Worm (Caenorhabditis elegans) whole organism, L4 larva: ENCODE data around the gene cest-9.1.
A peak's percentile ranks its signal among the peaks of the same experiment; 100 is the strongest.

Source experiments
- F26F4.8 ChIP-seq: fragments of 200-800 bp; sonication (Bioruptor generic); conservative IDR thresholded peaks from 2 replicates; pipeline ENCODE4 v1.3.6; 2022; ENCODE audit warnings: missing genetic modification characterization, missing compliant biosample characterization
- F37D6.2 ChIP-seq: sonication (generic microtip); optimal IDR thresholded peaks from 2 replicates; lab custom pipeline; 2016; ENCODE audit warnings: mild to moderate bottlenecking, missing genetic modification characterization, missing compliant biosample characterization
- F44E2.7 ChIP-seq: fragments of 200-800 bp; sonication (Bioruptor generic); IDR thresholded peaks from 2 replicates; pipeline ENCODE4 v2.1.2; 2022; ENCODE audit warnings: missing genetic modification characterization, missing compliant biosample characterization
- R02D3.7 ChIP-seq: fragments of 150-350 bp; sonication (generic microtip); optimal IDR thresholded peaks from 3 replicates; lab custom pipeline; 2014; ENCODE audit warnings: missing biosample characterization, missing genetic modification characterization
- Y105C5A.15 ChIP-seq: fragments of 200-800 bp; sonication (Bioruptor generic); IDR thresholded peaks from 2 replicates; pipeline ENCODE4 v1.3.6; 2022; ENCODE audit warnings: missing genetic modification characterization, missing compliant biosample characterization
- Y48G9A.11 ChIP-seq: fragments of 200-800 bp; sonication (Bioruptor generic); IDR thresholded peaks from 2 replicates; pipeline ENCODE4 v1.3.6; 2022; ENCODE audit warnings: missing genetic modification reagents, missing genetic modification characterization, missing compliant biosample characterization
- ZK337.2 ChIP-seq: fragments of 200-800 bp; sonication (Bioruptor generic); IDR thresholded peaks from 2 replicates; pipeline ENCODE4 v1.3.6; 2022; ENCODE audit warnings: missing genetic modification reagents, missing genetic modification characterization, missing compliant biosample characterization
- aha-1 ChIP-seq: fragments of 150-350 bp; peaks from one replicate; lab custom pipeline; 2014; ENCODE audit warnings: missing biosample characterization, missing genetic modification characterization
- arid-1 ChIP-seq: fragments of 200-800 bp; sonication (Bioruptor generic); conservative IDR thresholded peaks from 2 replicates; pipeline ENCODE4 v1.3.6; 2022; ENCODE audit warnings: missing genetic modification reagents, missing genetic modification characterization, missing compliant biosample characterization
- ceh-82 ChIP-seq: sonication (generic microtip); optimal IDR thresholded peaks from 2 replicates; lab custom pipeline; 2017; ENCODE audit warnings: missing biosample characterization, missing genetic modification characterization
- ces-1 ChIP-seq: fragments of 150-350 bp; sonication (generic microtip); optimal IDR thresholded peaks from 4 replicates; lab custom pipeline; 2014; ENCODE audit warnings: missing biosample characterization, missing genetic modification reagents, missing genetic modification characterization
- daf-16 ChIP-seq, 3 experiments: sonication (generic microtip); optimal IDR thresholded peaks; 2 replicates each; lab custom pipeline; 2016 to 2017; ENCODE audit warnings: missing genetic modification characterization in 3 of 3, missing genetic modification reagents in 3 of 3, mild to moderate bottlenecking in 2 of 3, missing compliant biosample characterization in 2 of 3, missing biosample characterization in 1 of 3, moderate library complexity in 1 of 3
- dmd-6 ChIP-seq: fragments of 200-800 bp; sonication (Bioruptor generic); IDR thresholded peaks from 2 replicates; pipeline ENCODE4 v1.3.6; 2022; ENCODE audit warnings: missing genetic modification reagents, missing genetic modification characterization, missing compliant biosample characterization
- dmd-9 ChIP-seq: fragments of 200-800 bp; sonication (Bioruptor generic); IDR thresholded peaks from 2 replicates; pipeline ENCODE4 v1.3.6; 2022; ENCODE audit warnings: missing genetic modification reagents, missing genetic modification characterization, missing compliant biosample characterization
- duxl-1 ChIP-seq: sonication (generic microtip); optimal IDR thresholded peaks from 2 replicates; lab custom pipeline; 2016; ENCODE audit warnings: mild to moderate bottlenecking, missing genetic modification characterization, moderate library complexity, missing compliant biosample characterization; ENCODE audit not compliant: poor library complexity
- dve-1 ChIP-seq: sonication (generic microtip); optimal IDR thresholded peaks from 2 replicates; lab custom pipeline; 2017; ENCODE audit warnings: antibody characterized with exemption, mild to moderate bottlenecking, missing genetic modification characterization, missing compliant biosample characterization; ENCODE audit not compliant: insufficient read depth
- gei-8 ChIP-seq: fragments of 200-800 bp; sonication (Bioruptor generic); optimal IDR thresholded peaks from 2 replicates; lab custom pipeline; 2018; ENCODE audit warnings: mild to moderate bottlenecking, missing genetic modification characterization, missing compliant biosample characterization
- hif-1 ChIP-seq, 2 experiments: sonication (generic microtip); optimal IDR thresholded peaks; 2 replicates each; lab custom pipeline; 2016 to 2017; ENCODE audit warnings: missing compliant biosample characterization in 2 of 2, missing genetic modification characterization in 2 of 2, missing genetic modification reagents in 2 of 2, missing genotype in 2 of 2, mild to moderate bottlenecking in 1 of 2
- hlh-11 ChIP-seq: fragments of 200-800 bp; sonication (Bioruptor generic); optimal IDR thresholded peaks from 2 replicates; lab custom pipeline; 2018; ENCODE audit warnings: mild to moderate bottlenecking, missing genetic modification characterization, missing compliant biosample characterization
- hlh-30 ChIP-seq: sonication (generic microtip); optimal IDR thresholded peaks from 2 replicates; lab custom pipeline; 2017; ENCODE audit warnings: antibody characterized with exemption, mild to moderate bottlenecking, missing genetic modification characterization, missing compliant biosample characterization; ENCODE audit not compliant: insufficient read depth
- hmg-1.1 ChIP-seq: fragments of 200-800 bp; sonication (Bioruptor generic); IDR thresholded peaks from 2 replicates; pipeline ENCODE4 v1.3.6; 2022; ENCODE audit warnings: missing genetic modification reagents, missing genetic modification characterization, missing compliant biosample characterization
- lin-1 ChIP-seq: fragments of 200-800 bp; sonication (Bioruptor generic); IDR thresholded peaks from 2 replicates; pipeline ENCODE4 v1.3.6; 2022; ENCODE audit warnings: missing genetic modification reagents, missing genetic modification characterization, missing compliant biosample characterization
- lin-13 ChIP-seq: fragments of 150-350 bp; optimal IDR thresholded peaks from 2 replicates; lab custom pipeline; 2014; ENCODE audit warnings: missing biosample characterization, missing genetic modification reagents, missing genetic modification characterization
- lir-3 ChIP-seq: sonication (generic microtip); optimal IDR thresholded peaks from 2 replicates; lab custom pipeline; 2016; ENCODE audit warnings: mild to moderate bottlenecking, missing genetic modification characterization, missing compliant biosample characterization
- mxl-2 ChIP-seq: fragments of 200-800 bp; sonication (Bioruptor generic); conservative IDR thresholded peaks from 2 replicates; pipeline ENCODE4 v1.3.6; 2022; ENCODE audit warnings: missing genetic modification reagents, missing genetic modification characterization, missing compliant biosample characterization
- nhr-102 ChIP-seq: sonication (generic microtip); optimal IDR thresholded peaks from 2 replicates; lab custom pipeline; 2016; ENCODE audit warnings: mild to moderate bottlenecking, missing genetic modification characterization, moderate library complexity, missing compliant biosample characterization
- nhr-237 ChIP-seq: sonication (generic microtip); optimal IDR thresholded peaks from 2 replicates; lab custom pipeline; 2017; ENCODE audit warnings: missing biosample characterization, missing genetic modification characterization
- nhr-28 ChIP-seq: fragments of 150-350 bp; optimal IDR thresholded peaks from 2 replicates; lab custom pipeline; 2014; ENCODE audit warnings: missing biosample characterization, missing genetic modification characterization
- nhr-48 ChIP-seq: sonication (generic microtip); optimal IDR thresholded peaks from 2 replicates; lab custom pipeline; 2016; ENCODE audit warnings: mild to moderate bottlenecking, missing genetic modification characterization, missing compliant biosample characterization
- nhr-6 ChIP-seq: fragments of 150-350 bp; optimal IDR thresholded peaks from 2 replicates; lab custom pipeline; 2014; ENCODE audit warnings: missing biosample characterization, missing genetic modification characterization
- nhr-77 ChIP-seq: fragments of 150-350 bp; optimal IDR thresholded peaks from 2 replicates; lab custom pipeline; 2014; ENCODE audit warnings: missing biosample characterization, missing genetic modification characterization
- pha-4 ChIP-seq, 2 experiments: fragments of 150-350 bp in 1 of 2; fragments of 200-800 bp in 1 of 2; sonication (Bioruptor generic) in 1 of 2; IDR thresholded peaks in 1 of 2; optimal IDR thresholded peaks in 1 of 2; 2 replicates each; pipeline versions ENCODE4 v1.3.6 to Lab custom; 2014 to 2022; ENCODE audit warnings: missing genetic modification characterization in 2 of 2, missing genetic modification reagents in 2 of 2, missing biosample characterization in 1 of 2, missing compliant biosample characterization in 1 of 2
- php-3 ChIP-seq: fragments of 200-800 bp; sonication (Bioruptor generic); IDR thresholded peaks from 2 replicates; pipeline ENCODE4 v1.3.6; 2022; ENCODE audit warnings: missing genetic modification reagents, missing genetic modification characterization, missing compliant biosample characterization
- pqm-1 ChIP-seq: sonication (generic microtip); optimal IDR thresholded peaks from 2 replicates; lab custom pipeline; 2017; ENCODE audit warnings: missing biosample characterization, missing genetic modification characterization
- snpc-4 ChIP-seq: fragments of 150-350 bp; optimal IDR thresholded peaks from 2 replicates; lab custom pipeline; 2014; ENCODE audit warnings: missing biosample characterization, missing genetic modification characterization
- spr-3 ChIP-seq: fragments of 200-800 bp; sonication (Bioruptor generic); optimal IDR thresholded peaks from 2 replicates; lab custom pipeline; 2018; ENCODE audit warnings: mild to moderate bottlenecking, missing genetic modification characterization, missing compliant biosample characterization
- unc-39 ChIP-seq: sonication (generic microtip); optimal IDR thresholded peaks from 2 replicates; lab custom pipeline; 2017; ENCODE audit warnings: missing biosample characterization, missing genetic modification characterization
- unc-62 ChIP-seq, 3 experiments: fragments of 150-350 bp in 1 of 3; sonication (generic microtip); optimal IDR thresholded peaks in 2 of 3; peaks in 1 of 3; 1 replicate in 1 of 3; 2 replicates in 2 of 3; lab custom pipeline; 2014 to 2017; ENCODE audit warnings: missing biosample characterization in 3 of 3, missing genetic modification characterization in 3 of 3, missing genetic modification reagents in 3 of 3, missing genotype in 1 of 3

The cest-9.1 gene

DNA sequence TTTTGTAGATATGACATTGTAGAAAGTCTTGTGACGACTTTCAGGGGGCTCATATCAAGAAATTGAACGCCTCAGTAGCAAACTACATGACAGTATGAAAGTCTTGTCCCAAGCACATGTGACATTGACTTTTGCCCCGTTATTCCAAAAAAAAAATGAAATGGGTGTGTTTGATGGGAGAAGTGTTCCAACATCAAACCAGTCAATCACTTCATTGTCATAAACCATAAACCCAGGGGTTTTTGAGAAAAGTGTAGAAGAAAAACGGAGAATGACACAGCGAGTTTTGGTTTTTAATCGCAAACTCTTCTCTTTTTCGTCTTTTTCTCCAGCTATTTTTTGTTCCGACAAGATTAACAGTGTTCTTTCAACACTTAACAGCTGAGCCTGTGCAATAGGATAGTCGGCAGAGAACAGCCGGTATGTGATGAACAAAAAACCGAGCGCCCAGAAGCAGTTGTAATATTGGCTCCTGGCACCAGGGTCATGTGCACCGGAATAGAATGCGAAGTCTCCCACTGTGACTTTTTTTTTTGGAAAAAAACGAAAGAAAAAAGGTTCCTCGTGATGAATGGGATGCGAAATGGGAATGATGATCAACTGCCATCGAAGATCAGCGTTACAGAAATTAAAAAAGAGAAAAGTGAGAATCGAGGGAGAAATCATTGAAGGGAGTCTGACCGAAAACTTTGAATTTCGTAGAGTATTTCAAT is 40.0 kb upstream of the cest-9.1 start (continued):
- TF ChIP-seq pqm-1 (tag; lab: Kevin White, UChicago): no peak
- peak; percentile 1 for TF ChIP-seq aha-1 (tag; lab: Kevin White, UChicago)
- peak in 1 of 2 experiments; percentile 1 for TF ChIP-seq unc-62 (GFP tag; optimal IDR thresholded peaks at IDR 0.05 in 1 of 2; lab: Kevin White, UChicago)
- no peak for TF ChIP-seq unc-62 (tag; optimal IDR thresholded peaks at IDR 0.05; lab: Kevin White, UChicago)
- TF ChIP-seq ces-1 (GFP tag; lab: Kevin White, UChicago): no peak
- TF ChIP-seq gei-8: no peak
- TF ChIP-seq hlh-11: peak; percentile 87

DNA sequence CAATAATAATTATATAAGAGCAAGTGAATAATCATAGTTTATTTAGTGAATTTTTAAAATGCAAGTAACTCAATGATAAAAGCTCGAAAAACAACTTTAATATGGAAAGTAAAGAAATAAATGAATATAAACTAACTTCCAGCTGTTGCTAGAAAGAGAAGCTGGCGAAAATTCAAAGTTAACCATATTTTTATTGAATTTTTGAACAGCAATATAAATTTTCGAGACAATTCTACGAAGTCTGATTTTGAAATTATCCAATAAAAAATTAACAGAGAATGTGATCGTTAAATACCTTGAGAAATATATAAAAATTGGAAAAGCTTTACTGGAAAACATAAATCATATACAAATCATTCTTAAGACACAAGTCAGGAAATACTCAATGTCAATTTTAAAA is 39.4 kb upstream of the cest-9.1 start:
- TF ChIP-seq lin-13 (no peak), aha-1 (tag; lab: Kevin White, UChicago) (peak; percentile 92)
- TF ChIP-seq, all 104 proteins: peak for 1

DNA sequence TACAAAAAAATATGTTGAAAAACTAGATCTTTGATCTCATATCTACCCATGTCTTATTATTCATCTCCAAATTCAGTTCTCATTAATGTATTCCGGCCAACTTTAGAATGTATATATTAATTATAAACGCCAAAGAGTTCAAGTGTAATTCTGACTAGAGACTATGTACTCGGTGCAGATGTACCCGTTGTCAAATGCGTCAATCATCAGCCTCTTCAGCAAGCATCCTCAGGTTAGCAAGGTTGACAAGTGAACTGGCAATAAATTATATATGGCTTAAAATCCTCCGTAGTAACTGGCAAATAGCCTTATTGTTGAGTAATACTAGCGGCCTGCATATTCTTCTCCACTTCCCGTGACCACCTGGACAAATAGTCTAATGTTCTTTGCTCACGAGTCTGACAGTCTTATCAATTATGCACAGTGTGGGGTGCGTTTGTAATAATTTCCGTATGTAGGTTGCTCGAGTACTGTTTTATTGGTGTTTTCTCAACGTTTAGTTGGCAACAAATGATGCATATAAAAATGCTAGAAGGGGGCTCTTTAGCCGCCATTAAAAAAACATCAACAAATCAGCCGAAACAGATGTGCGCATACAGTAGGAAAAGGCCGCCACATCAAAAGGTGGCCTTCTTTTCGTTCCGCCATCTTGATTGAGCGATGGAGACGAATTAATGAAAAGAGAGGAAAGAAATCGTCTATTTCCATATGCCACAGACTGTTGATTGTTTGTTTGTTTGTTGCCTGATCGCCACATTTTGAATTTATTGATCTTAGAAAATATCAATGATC is 37.5 kb upstream of the cest-9.1 start:
- TF ChIP-seq unc-62 (GFP tag; optimal IDR thresholded peaks at IDR 0.05 in 1 of 2; lab: Kevin White, UChicago) (peak in 1 of 2 experiments; percentile 58), unc-62 (tag; optimal IDR thresholded peaks at IDR 0.05; lab: Kevin White, UChicago) (no peak), daf-16 (GFP tag; optimal IDR thresholded peaks at IDR 0.05; lab: Kevin White, UChicago) (no peak), daf-16 (tag; optimal IDR thresholded peaks at IDR 0.05; lab: Kevin White, UChicago) (peak; percentile 52), dmd-6 (GFP tag; lab: Robert Waterston, UW) (peak; percentile 29; the same call in 1 of the 2 replicates), R02D3.7 (no peak), dve-1 (tag; lab: Kevin White, UChicago) (peak; percentile 15), ceh-82 (tag; lab: Kevin White, UChicago) (no peak), hlh-11 (peak; percentile 46), dmd-9 (GFP tag; lab: Robert Waterston, UW) (no peak), nhr-48 (peak; percentile 93), pqm-1 (tag; lab: Kevin White, UChicago) (peak; percentile 30), hlh-30 (tag; lab: Kevin White, UChicago) (peak; percentile 31), php-3 (GFP tag; lab: Robert Waterston, UW) (peak; percentile 52; the same call in 1 of the 2 replicates), nhr-6 (tag; lab: Kevin White, UChicago) (no peak), nhr-28 (tag; lab: Kevin White, UChicago) (peak; percentile 5)

DNA sequence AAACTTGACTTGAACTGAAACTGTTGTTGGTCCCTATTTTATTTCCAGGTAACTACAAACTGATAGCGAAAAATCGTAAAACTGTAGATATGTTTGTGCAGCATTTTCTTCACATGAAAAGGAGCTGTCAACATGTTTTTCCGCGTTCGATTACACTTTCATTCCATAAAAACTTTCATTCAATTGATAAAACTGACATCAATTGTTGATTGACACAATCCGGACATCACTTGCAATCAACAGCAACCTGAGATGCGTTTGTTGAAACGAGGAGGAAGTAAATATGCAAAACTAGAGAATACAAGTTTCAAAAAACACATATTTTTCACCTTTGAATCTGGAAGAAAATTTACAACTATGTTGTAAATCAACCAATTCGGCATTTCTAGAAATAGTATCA is 28.6 kb upstream of the cest-9.1 start:
- no peak for TF ChIP-seq F37D6.2 (tag; lab: Kevin White, UChicago)
- no peak for TF ChIP-seq nhr-6 (tag; lab: Kevin White, UChicago)
- no peak for TF ChIP-seq ZK337.2 (GFP tag; lab: Robert Waterston, UW)
- TF ChIP-seq ceh-82 (tag; lab: Kevin White, UChicago): no peak
- TF ChIP-seq F44E2.7: no peak
- no peak for TF ChIP-seq snpc-4 (tag; lab: Kevin White, UChicago)
- TF ChIP-seq daf-16 (GFP tag; optimal IDR thresholded peaks at IDR 0.05; lab: Kevin White, UChicago): peak in 1 of 2 experiments; percentile 56
- peak; percentile 100 for TF ChIP-seq daf-16 (tag; optimal IDR thresholded peaks at IDR 0.05; lab: Kevin White, UChicago)
- peak; percentile 10 for TF ChIP-seq nhr-77 (tag; lab: Kevin White, UChicago)
- no peak for TF ChIP-seq spr-3 (GFP tag; lab: Kevin White, UChicago)
- TF ChIP-seq hif-1 (tag; optimal IDR thresholded peaks at IDR 0.05; lab: Kevin White, UChicago): peak in 1 of 2 experiments; percentile 13
- peak; percentile 60 for TF ChIP-seq nhr-28 (tag; lab: Kevin White, UChicago)
- TF ChIP-seq Y105C5A.15 (GFP tag; lab: Robert Waterston, UW): no peak
- TF ChIP-seq F26F4.8 (GFP tag; lab: Robert Waterston, UW): no peak
- TF ChIP-seq duxl-1 (tag; lab: Kevin White, UChicago): no peak
- no peak for TF ChIP-seq arid-1 (GFP tag; lab: Robert Waterston, UW)
- no peak for TF ChIP-seq lir-3 (tag; lab: Kevin White, UChicago)
- TF ChIP-seq Y48G9A.11 (GFP tag; lab: Robert Waterston, UW): no peak
- TF ChIP-seq nhr-102 (tag; lab: Kevin White, UChicago): peak; percentile 45
- peak; percentile 92 for TF ChIP-seq php-3 (GFP tag; lab: Robert Waterston, UW)
- TF ChIP-seq unc-39 (tag; lab: Kevin White, UChicago): no peak
- TF ChIP-seq dve-1 (tag; lab: Kevin White, UChicago): peak; percentile 82
- no peak for TF ChIP-seq lin-1
- no peak for TF ChIP-seq nhr-237 (tag; lab: Kevin White, UChicago)
- TF ChIP-seq hmg-1.1 (GFP tag; lab: Robert Waterston, UW): no peak
- peak; percentile 62; the same call in 1 of the 2 replicates for TF ChIP-seq mxl-2 (GFP tag; lab: Robert Waterston, UW)
- TF ChIP-seq pha-4 (GFP tag; IDR thresholded peaks at IDR 0.05; lab: Robert Waterston, UW): no peak
- no peak for TF ChIP-seq pha-4 (tag; optimal IDR thresholded peaks at IDR 0.05; lab: Kevin White, UChicago)
- TF ChIP-seq gei-8: no peak
- no peak for TF ChIP-seq ces-1 (GFP tag; lab: Kevin White, UChicago)
